Fruit fly (Drosophila melanogaster) whole organism, embryonic: ENCODE data around the gene CG31087.

ENCODE experiments used
- Atf6 ChIP-seq: fragments of 200-800 bp; sonication (Bioruptor generic); IDR thresholded peaks from 2 replicates; pipeline ENCODE4 v1.3.6; 2022; ENCODE audit warnings: missing biosample characterization, missing genetic modification characterization
- BtbVII ChIP-seq: fragments of 200-800 bp; sonication (Bioruptor generic); optimal IDR thresholded peaks from 3 replicates; lab custom pipeline; 2017; ENCODE audit warnings: missing biosample characterization, mild to moderate bottlenecking, missing genetic modification characterization
- CG12104 ChIP-seq: fragments of 200-800 bp; sonication (Bioruptor generic); optimal IDR thresholded peaks from 3 replicates; lab custom pipeline; 2016; ENCODE audit warnings: missing biosample characterization, missing genetic modification characterization
- CG12769 ChIP-seq: fragments of 200-800 bp; sonication (Bioruptor generic); optimal IDR thresholded peaks from 2 replicates; lab custom pipeline; 2019; ENCODE audit warnings: missing biosample characterization, mild to moderate bottlenecking, missing genetic modification characterization, moderate library complexity
- CG13296 ChIP-seq: fragments of 200-800 bp; sonication (Bioruptor generic); optimal IDR thresholded peaks from 3 replicates; lab custom pipeline; 2018; ENCODE audit warnings: missing biosample characterization, mild to moderate bottlenecking, missing genetic modification characterization
- CG15269 ChIP-seq: fragments of 200-800 bp; sonication (Bioruptor generic); optimal IDR thresholded peaks from 2 replicates; lab custom pipeline; 2018; ENCODE audit warnings: missing biosample characterization, mild to moderate bottlenecking, missing genetic modification characterization, moderate library complexity
- CG17359 ChIP-seq: fragments of 200-800 bp; sonication (Bioruptor generic); optimal IDR thresholded peaks from 3 replicates; lab custom pipeline; 2018; ENCODE audit warnings: missing biosample characterization, mild to moderate bottlenecking, missing genetic modification characterization, moderate library complexity
- CG18476 ChIP-seq: fragments of 200-800 bp; sonication (Bioruptor generic); optimal IDR thresholded peaks from 2 replicates; lab custom pipeline; 2016; ENCODE audit warnings: missing biosample characterization, mild to moderate bottlenecking, missing genetic modification characterization
- CG2120 ChIP-seq: fragments of 200-800 bp; sonication (Bioruptor generic); optimal IDR thresholded peaks from 3 replicates; lab custom pipeline; 2016; ENCODE audit warnings: missing biosample characterization, missing genetic modification characterization
- CG30431 ChIP-seq: fragments of 200-800 bp; sonication (Bioruptor generic); optimal IDR thresholded peaks from 2 replicates; lab custom pipeline; 2017; ENCODE audit warnings: missing biosample characterization, missing genetic modification characterization
- CG3407 ChIP-seq: fragments of 200-800 bp; sonication (Bioruptor generic); optimal IDR thresholded peaks from 2 replicates; lab custom pipeline; 2018; ENCODE audit warnings: missing biosample characterization, mild to moderate bottlenecking, missing genetic modification characterization
- CG34376 ChIP-seq: fragments of 200-800 bp; sonication (Bioruptor generic); optimal IDR thresholded peaks from 2 replicates; lab custom pipeline; 2018; ENCODE audit warnings: missing biosample characterization, mild to moderate bottlenecking, missing genetic modification characterization
- CG4730 ChIP-seq: fragments of 200-800 bp; sonication (Bioruptor generic); IDR thresholded peaks from 2 replicates; pipeline ENCODE4 v1.3.6; 2022; ENCODE audit warnings: missing biosample characterization, missing genetic modification characterization
- CG6765 ChIP-seq: fragments of 200-800 bp; sonication (Bioruptor generic); optimal IDR thresholded peaks from 3 replicates; lab custom pipeline; 2017; ENCODE audit warnings: missing biosample characterization, mild to moderate bottlenecking, missing genetic modification characterization
- CG7963 ChIP-seq: fragments of 200-800 bp; sonication (Bioruptor generic); IDR thresholded peaks from 3 replicates; pipeline ENCODE4 v1.3.6; 2022; ENCODE audit warnings: missing biosample characterization, missing genetic modification characterization; ENCODE audit not compliant: partially characterized antibody
- CG8089 ChIP-seq: fragments of 200-800 bp; sonication (Bioruptor generic); optimal IDR thresholded peaks from 3 replicates; lab custom pipeline; 2016; ENCODE audit warnings: missing biosample characterization, missing genetic modification characterization
- CG8359 ChIP-seq: fragments of 200-800 bp; sonication (Bioruptor generic); optimal IDR thresholded peaks from 2 replicates; lab custom pipeline; 2017; ENCODE audit warnings: missing biosample characterization, mild to moderate bottlenecking, missing genetic modification characterization, borderline replicate concordance
- CG8924 ChIP-seq: fragments of 200-800 bp; optimal IDR thresholded peaks from 3 replicates; lab custom pipeline; 2019; ENCODE audit warnings: missing biosample characterization, mild to moderate bottlenecking, missing genetic modification characterization, moderate library complexity
- CG9817 ChIP-seq: fragments of 200-800 bp; sonication (Bioruptor generic); optimal IDR thresholded peaks from 2 replicates; lab custom pipeline; 2018; ENCODE audit warnings: missing biosample characterization, mild to moderate bottlenecking, missing genetic modification characterization, moderate library complexity
- Camta ChIP-seq: fragments of 200-800 bp; sonication (Bioruptor generic); optimal IDR thresholded peaks from 2 replicates; lab custom pipeline; 2016; ENCODE audit warnings: missing biosample characterization, missing genetic modification characterization
- Eip74EF ChIP-seq, 2 experiments: fragments of 200-800 bp in 1 of 2; fragments of >200 bp in 1 of 2; sonication (Bioruptor generic) in 1 of 2; optimal IDR thresholded peaks; 2 replicates each; lab custom pipeline; 2017 to 2019; ENCODE audit warnings: missing biosample characterization in 2 of 2, missing genetic modification characterization in 2 of 2, mild to moderate bottlenecking in 1 of 2, moderate library complexity in 1 of 2
- Elba2 ChIP-seq: fragments of 200-800 bp; sonication (Bioruptor generic); optimal IDR thresholded peaks from 3 replicates; lab custom pipeline; 2016; ENCODE audit warnings: missing biosample characterization, missing genetic modification characterization
- Fer2 ChIP-seq: fragments of 200-800 bp; sonication (Bioruptor generic); optimal IDR thresholded peaks from 2 replicates; lab custom pipeline; 2018; ENCODE audit warnings: missing biosample characterization, mild to moderate bottlenecking, missing genetic modification characterization, moderate library complexity
- H15 ChIP-seq: fragments of 200-800 bp; sonication (Bioruptor generic); IDR thresholded peaks from 3 replicates; pipeline ENCODE4 v1.3.6; 2022; ENCODE audit warnings: missing biosample characterization, missing genetic modification characterization
- HHEX ChIP-seq: fragments of 200-800 bp; sonication (Bioruptor generic); optimal IDR thresholded peaks from 3 replicates; lab custom pipeline; 2017; ENCODE audit warnings: missing biosample characterization, mild to moderate bottlenecking, missing genetic modification characterization, missing genetic modification reagents
- HLHmδ ChIP-seq: fragments of 200-800 bp; sonication (Bioruptor generic); optimal IDR thresholded peaks from 2 replicates; lab custom pipeline; 2018; ENCODE audit warnings: missing biosample characterization, mild to moderate bottlenecking, missing genetic modification characterization, moderate library complexity
- Jarid2 ChIP-seq: fragments of 200-800 bp; sonication (Bioruptor generic); optimal IDR thresholded peaks from 3 replicates; lab custom pipeline; 2017; ENCODE audit warnings: mild to moderate bottlenecking, missing biosample characterization, missing genetic modification reagents, missing genetic modification characterization
- Lim3 ChIP-seq: fragments of 200-800 bp; sonication (Bioruptor generic); IDR thresholded peaks from 2 replicates; pipeline ENCODE4 v1.3.6; 2022; ENCODE audit warnings: missing biosample characterization, missing genetic modification characterization
- Nf-YC ChIP-seq: fragments of 200-800 bp; optimal IDR thresholded peaks from 3 replicates; lab custom pipeline; 2019; ENCODE audit warnings: missing biosample characterization, mild to moderate bottlenecking, missing genetic modification characterization, moderate library complexity
- Oaz ChIP-seq: fragments of 200-800 bp; sonication (Bioruptor generic); IDR thresholded peaks from 2 replicates; pipeline ENCODE4 v1.3.6; 2022; ENCODE audit warnings: missing biosample characterization, missing genetic modification characterization
- PHDP ChIP-seq: fragments of 200-800 bp; sonication (Bioruptor generic); optimal IDR thresholded peaks from 3 replicates; lab custom pipeline; 2018; ENCODE audit warnings: missing biosample characterization, mild to moderate bottlenecking, missing genetic modification characterization, moderate library complexity
- Sry-β ChIP-seq: fragments of 200-800 bp; sonication (Bioruptor generic); optimal IDR thresholded peaks from 2 replicates; lab custom pipeline; 2018; ENCODE audit warnings: missing biosample characterization, mild to moderate bottlenecking, missing genetic modification characterization, moderate library complexity
- Vsx1 ChIP-seq: fragments of 200-800 bp; sonication (Bioruptor generic); optimal IDR thresholded peaks from 2 replicates; lab custom pipeline; 2017; ENCODE audit warnings: missing biosample characterization, mild to moderate bottlenecking, missing genetic modification characterization, missing genetic modification reagents
- ci ChIP-seq: fragments of 200-800 bp; sonication (Bioruptor generic); IDR thresholded peaks from 3 replicates; pipeline ENCODE4 v1.3.6; 2022; ENCODE audit warnings: missing biosample characterization, missing genetic modification characterization
- fd3F ChIP-seq: fragments of 200-800 bp; sonication (Bioruptor generic); optimal IDR thresholded peaks from 2 replicates; lab custom pipeline; 2018; ENCODE audit warnings: missing biosample characterization, mild to moderate bottlenecking, missing genetic modification characterization, moderate library complexity
- fru ChIP-seq: fragments of >200 bp; optimal IDR thresholded peaks from 2 replicates; lab custom pipeline; 2017
- gcm2 ChIP-seq: fragments of 200-800 bp; sonication (Bioruptor generic); optimal IDR thresholded peaks from 2 replicates; lab custom pipeline; 2016; ENCODE audit warnings: missing biosample characterization, missing genetic modification characterization
- h ChIP-seq: fragments of >200 bp; optimal IDR thresholded peaks from 2 replicates; lab custom pipeline; 2017
- kah ChIP-seq: fragments of 200-800 bp; sonication (Bioruptor generic); optimal IDR thresholded peaks from 2 replicates; lab custom pipeline; 2018; ENCODE audit warnings: missing biosample characterization, mild to moderate bottlenecking, missing genetic modification characterization
- kni ChIP-seq: fragments of 200-800 bp; sonication (Bioruptor generic); optimal IDR thresholded peaks from 3 replicates; lab custom pipeline; 2017; ENCODE audit warnings: mild to moderate bottlenecking, missing biosample characterization, missing genetic modification reagents, missing genetic modification characterization
- lilli ChIP-seq: fragments of 200-800 bp; sonication (Bioruptor generic); optimal IDR thresholded peaks from 3 replicates; lab custom pipeline; 2016; ENCODE audit warnings: missing biosample characterization, missing genetic modification characterization
- mam ChIP-seq: fragments of 200-800 bp; sonication (Bioruptor generic); optimal IDR thresholded peaks from 3 replicates; lab custom pipeline; 2016; ENCODE audit warnings: missing biosample characterization, missing genetic modification characterization
- otp ChIP-seq: fragments of 200-800 bp; sonication (Bioruptor generic); IDR thresholded peaks from 3 replicates; pipeline ENCODE4, ENCODE4 v1.3.6; 2022; ENCODE audit warnings: missing biosample characterization, missing genetic modification characterization
- prd ChIP-seq, 3 experiments: fragments of >200 bp in 2 of 3; fragments of 200-800 bp in 1 of 3; sonication (Bioruptor generic) in 1 of 3; optimal IDR thresholded peaks in 2 of 3; IDR thresholded peaks in 1 of 3; 2 replicates in 2 of 3; 3 replicates in 1 of 3; pipeline versions ENCODE4 v1.3.6 to Lab custom; 2017 to 2022; ENCODE audit warnings: missing biosample characterization in 1 of 3, missing genetic modification characterization in 1 of 3
- pros ChIP-seq: fragments of 200-800 bp; sonication (Bioruptor generic); optimal IDR thresholded peaks from 3 replicates; lab custom pipeline; 2019; ENCODE audit warnings: missing biosample characterization, mild to moderate bottlenecking, missing genetic modification characterization, moderate library complexity
- sens ChIP-seq: fragments of 200-800 bp; sonication (Bioruptor generic); peaks from one replicate; lab custom pipeline; 2016; ENCODE audit warnings: missing biosample characterization, missing genetic modification characterization
- slbo ChIP-seq: fragments of 200-800 bp; sonication (Bioruptor generic); IDR thresholded peaks from 2 replicates; pipeline ENCODE4 v1.3.6; 2022; ENCODE audit warnings: missing biosample characterization, missing genetic modification characterization
- stc ChIP-seq: fragments of 200-800 bp; sonication (Bioruptor generic); IDR thresholded peaks from 2 replicates; pipeline ENCODE4 v1.3.6; 2022; ENCODE audit warnings: missing biosample characterization, missing genetic modification characterization
- tll ChIP-seq, 2 experiments: fragments of 200-800 bp in 1 of 2; fragments of >200 bp in 1 of 2; sonication (Bioruptor generic) in 1 of 2; optimal IDR thresholded peaks; 2 replicates each; lab custom pipeline; 2017 to 2019; ENCODE audit warnings: missing biosample characterization in 2 of 2, missing genetic modification characterization in 2 of 2, mild to moderate bottlenecking in 1 of 2, moderate library complexity in 1 of 2
- usp ChIP-seq: fragments of >200 bp; optimal IDR thresholded peaks from 2 replicates; lab custom pipeline; 2017; ENCODE audit warnings: missing biosample characterization, missing genetic modification characterization

Gene CG31087

DNA sequence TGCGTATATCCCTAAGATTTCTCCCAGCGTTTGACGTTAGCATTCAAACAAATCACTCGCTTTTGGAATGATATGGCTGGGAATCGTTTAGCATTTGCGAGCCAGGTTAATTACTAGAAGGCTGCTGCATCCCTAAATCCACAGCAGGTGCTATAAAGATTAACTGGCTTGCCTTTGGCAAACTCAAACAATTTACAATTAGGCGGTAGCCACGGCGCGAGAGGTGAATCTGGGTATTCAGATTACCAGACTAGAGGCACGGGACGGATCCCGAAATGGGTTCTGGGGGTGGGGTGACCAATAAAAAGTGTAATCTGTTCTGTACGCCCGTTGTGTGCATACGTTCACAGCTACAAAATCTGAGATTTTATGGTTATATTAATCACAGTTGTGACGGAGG is 32.5 kb downstream of the CG31087 start, which contains the start of gene CG11892 (continued):
- TF ChIP-seq stc: no peak
- peak; percentile 15 for TF ChIP-seq lilli (GFP tag; lab: Kevin White, UChicago)
- TF ChIP-seq Jarid2: no peak
- no peak for TF ChIP-seq CG4730 (GFP tag; lab: Robert Waterston, UW)
- TF ChIP-seq ci: peak; percentile 69; the same call in 1 of the 3 replicates
- TF ChIP-seq CG8089: no peak
- TF ChIP-seq HLHmδ (GFP tag; lab: Kevin White, UChicago): no peak
- TF ChIP-seq CG13296 (GFP tag; lab: Kevin White, UChicago): peak; percentile 76
- no peak for TF ChIP-seq Lim3 (GFP tag; lab: Robert Waterston, UW)
- TF ChIP-seq Vsx1 (GFP tag; lab: Kevin White, UChicago): peak; percentile 45
- TF ChIP-seq H15 (GFP tag; lab: Robert Waterston, UW): no peak
- peak; percentile 87 for TF ChIP-seq CG12769 (tag; lab: Kevin White, UChicago)
- no peak for TF ChIP-seq CG7963 (GFP tag; lab: Robert Waterston, UW)
- no peak for TF ChIP-seq CG18476
- peak; percentile 52 for TF ChIP-seq BtbVII (GFP tag; lab: Kevin White, UChicago)
- TF ChIP-seq CG8924 (tag; lab: Kevin White, UChicago): no peak
- TF ChIP-seq prd (optimal IDR thresholded peaks at IDR 0.05; lab: Kevin White, UChicago): no peak
- no peak for TF ChIP-seq prd (GFP tag; IDR thresholded peaks at IDR 0.05; lab: Robert Waterston, UW)
- peak; percentile 21; the same call in 1 of the 2 replicates for TF ChIP-seq Atf6
- TF ChIP-seq h (lab: Kevin White, UChicago): no peak
- no peak for TF ChIP-seq Eip74EF (GFP tag; optimal IDR thresholded peaks at IDR 0.05; lab: Kevin White, UChicago)
- no peak for TF ChIP-seq tll (GFP tag; optimal IDR thresholded peaks at IDR 0.05; lab: Kevin White, UChicago)
- no peak for TF ChIP-seq usp (GFP tag; lab: Kevin White, UChicago)
- TF ChIP-seq CG34376 (GFP tag; lab: Kevin White, UChicago): peak; percentile 17
- peak; percentile 28 for TF ChIP-seq fd3F (GFP tag; lab: Kevin White, UChicago)
- peak; percentile 42 for TF ChIP-seq CG3407 (GFP tag; lab: Kevin White, UChicago)
- TF ChIP-seq CG9817: peak; percentile 52
- no peak for TF ChIP-seq pros
- TF ChIP-seq CG8359 (GFP tag; lab: Kevin White, UChicago): peak; percentile 6
- no peak for TF ChIP-seq Sry-β (GFP tag; lab: Kevin White, UChicago)
- no peak for TF ChIP-seq kni
- no peak for TF ChIP-seq slbo (GFP tag; lab: Robert Waterston, UW)
- no peak for TF ChIP-seq fru (lab: Kevin White, UChicago)
- no peak for TF ChIP-seq Nf-YC (tag; lab: Kevin White, UChicago)
- peak; percentile 60 for TF ChIP-seq CG15269 (tag; lab: Kevin White, UChicago)
- TF ChIP-seq CG6765: peak; percentile 30
- no peak for TF ChIP-seq kah (GFP tag; lab: Kevin White, UChicago)
- no peak for TF ChIP-seq Oaz (GFP tag; lab: Robert Waterston, UW)
- no peak for TF ChIP-seq CG30431 (GFP tag; lab: Kevin White, UChicago)
- TF ChIP-seq HHEX (GFP tag; lab: Kevin White, UChicago): peak; percentile 64
- TF ChIP-seq sens (GFP tag; lab: Kevin White, UChicago): no peak
- no peak for TF ChIP-seq Camta (GFP tag; lab: Kevin White, UChicago)
- TF ChIP-seq CG2120 (GFP tag; lab: Kevin White, UChicago): peak; percentile 44
- no peak for TF ChIP-seq Fer2 (tag; lab: Kevin White, UChicago)
- TF ChIP-seq otp (GFP tag; lab: Robert Waterston, UW): peak; percentile 45; the same call in 1 of the 3 replicates
- peak; percentile 38 for TF ChIP-seq CG12104 (GFP tag; lab: Kevin White, UChicago)
- TF ChIP-seq gcm2 (GFP tag; lab: Kevin White, UChicago): no peak
- TF ChIP-seq mam (GFP tag; lab: Kevin White, UChicago): no peak
- TF ChIP-seq Elba2 (GFP tag; lab: Kevin White, UChicago): no peak
- TF ChIP-seq CG17359: peak; percentile 60
- peak; percentile 58 for TF ChIP-seq PHDP (tag; lab: Kevin White, UChicago)
